Worm (Caenorhabditis elegans): ENCODE results near the gene clec-88.

ce11 chrII:6346551-6347079 lies 18.9 kb upstream of the clec-88 start:
- TF ChIP-seq ama-1 (optimal IDR thresholded peaks at IDR 0.05): no peak
- TF ChIP-seq pes-1 (GFP tag; IDR thresholded peaks at IDR 0.05): no peak
- peak; percentile 18 for TF ChIP-seq hmbx-1 (tag; optimal IDR thresholded peaks at IDR 0.05)
- no peak for TF ChIP-seq sea-1 (GFP tag; conservative IDR thresholded peaks at IDR 0.05)
- TF ChIP-seq flt-1 (GFP tag; IDR thresholded peaks at IDR 0.05): no peak
- no peak for TF ChIP-seq F13C5.2 (tag; optimal IDR thresholded peaks at IDR 0.05)
- TF ChIP-seq tbx-11 (GFP tag; IDR thresholded peaks at IDR 0.05): no peak
- peak; percentile 19 for TF ChIP-seq ceh-36 (tag; optimal IDR thresholded peaks at IDR 0.05)
- TF ChIP-seq tra-4 (tag; optimal IDR thresholded peaks at IDR 0.05): no peak

Measured in whole organism, early embryonic.